Fruit fly (Drosophila melanogaster) whole organism, wandering third instar larva: ENCODE data around the gene Alg12.
A peak's percentile ranks its signal among the peaks of the same experiment; 100 is the strongest.

ENCODE experiments used
- CG9705 ChIP-seq: fragments of 200-800 bp; sonication (Bioruptor generic); optimal IDR thresholded peaks from 2 replicates; lab custom pipeline; 2018; ENCODE audit warnings: missing biosample characterization, mild to moderate bottlenecking, missing genetic modification characterization
- Dfd ChIP-seq: fragments of >200 bp; optimal IDR thresholded peaks from 2 replicates; lab custom pipeline; 2017; ENCODE audit warnings: missing biosample characterization, missing genetic modification characterization
- Dif ChIP-seq: fragments of 200-275, 200-300 bp; sonication (Bioruptor generic); optimal IDR thresholded peaks from 2 replicates; lab custom pipeline; 2018; ENCODE audit warnings: missing biosample characterization, missing genetic modification characterization; ENCODE audit not compliant: partially characterized antibody
- GATAd ChIP-seq: sonication (Bioruptor generic); optimal IDR thresholded peaks from 2 replicates; lab custom pipeline; 2016; ENCODE audit warnings: missing biosample characterization, missing genetic modification characterization
- HLH106 ChIP-seq: fragments of 200-800 bp; optimal IDR thresholded peaks from 3 replicates; lab custom pipeline; 2019; ENCODE audit warnings: missing biosample characterization, mild to moderate bottlenecking, missing genetic modification characterization, moderate library complexity
- Hnf4 ChIP-seq: fragments of 200-800 bp; sonication (Bioruptor generic); optimal IDR thresholded peaks from 2 replicates; lab custom pipeline; 2016; ENCODE audit warnings: missing biosample characterization, mild to moderate bottlenecking, missing genetic modification characterization
- Hr83 ChIP-seq: fragments of 200-300 bp; sonication (Bioruptor generic); optimal IDR thresholded peaks from 2 replicates; lab custom pipeline; 2016; ENCODE audit warnings: missing biosample characterization, mild to moderate bottlenecking, missing genetic modification characterization, moderate library complexity; ENCODE audit not compliant: poor library complexity, severe bottlenecking
- Jra ChIP-seq: sonication (Bioruptor generic); optimal IDR thresholded peaks from 2 replicates; lab custom pipeline; 2016; ENCODE audit warnings: missing biosample characterization, missing genetic modification characterization
- Mio ChIP-seq: sonication (Bioruptor generic); optimal IDR thresholded peaks from 2 replicates; lab custom pipeline; 2016; ENCODE audit warnings: missing biosample characterization, missing genetic modification characterization
- Myc ChIP-seq: fragments of >200 bp; optimal IDR thresholded peaks from 2 replicates; lab custom pipeline; 2017
- N ChIP-seq: fragments of >200 bp; optimal IDR thresholded peaks from 2 replicates; lab custom pipeline; 2018; ENCODE audit warnings: missing biosample characterization, missing external identifiers, missing genetic modification characterization
- OdsH ChIP-seq: fragments of 200-800 bp; sonication (Bioruptor generic); optimal IDR thresholded peaks from 2 replicates; lab custom pipeline; 2016; ENCODE audit warnings: missing biosample characterization, mild to moderate bottlenecking, missing genetic modification characterization
- Rel ChIP-seq, 2 experiments: fragments of 200-800 bp; sonication (Bioruptor generic) in 1 of 2; optimal IDR thresholded peaks; 2 replicates in 1 of 2; 3 replicates in 1 of 2; lab custom pipeline; 2016 to 2019; ENCODE audit warnings: mild to moderate bottlenecking in 2 of 2, missing biosample characterization in 2 of 2, missing genetic modification characterization in 2 of 2, moderate library complexity in 1 of 2
- Vsx2 ChIP-seq: fragments of 200-300, 225-300 bp; sonication (Bioruptor generic); optimal IDR thresholded peaks from 2 replicates; lab custom pipeline; 2018; ENCODE audit warnings: missing biosample characterization, missing genetic modification characterization; ENCODE audit not compliant: partially characterized antibody
- brk ChIP-seq: fragments of 200-800 bp; sonication (Bioruptor generic); optimal IDR thresholded peaks from 2 replicates; lab custom pipeline; 2016; ENCODE audit warnings: missing biosample characterization, mild to moderate bottlenecking, missing genetic modification characterization
- dl ChIP-seq, 2 experiments: fragments of 175-275, 200-275 bp in 1 of 2; fragments of 200-275 bp in 1 of 2; sonication (Bioruptor generic); optimal IDR thresholded peaks; lab custom pipeline; 2018; ENCODE audit warnings: mild to moderate bottlenecking in 2 of 2, missing biosample characterization in 2 of 2, missing genetic modification characterization in 2 of 2, moderate library complexity in 2 of 2; ENCODE audit not compliant: partially characterized antibody in 2 of 2, insufficient read depth in 1 of 2
- dmrt93B ChIP-seq: fragments of 200-800 bp; sonication (Bioruptor generic); optimal IDR thresholded peaks from 2 replicates; lab custom pipeline; 2018; ENCODE audit warnings: missing biosample characterization, mild to moderate bottlenecking, missing genetic modification characterization
- foxo ChIP-seq, 2 experiments: fragments of 200-800 bp; sonication (Bioruptor generic); optimal IDR thresholded peaks; 2 replicates in 1 of 2; 3 replicates in 1 of 2; lab custom pipeline; 2016 to 2017; ENCODE audit warnings: missing biosample characterization in 2 of 2, missing genetic modification characterization in 2 of 2
- fru ChIP-seq: fragments of 200-800 bp; sonication (Bioruptor generic); optimal IDR thresholded peaks from 3 replicates; lab custom pipeline; 2016; ENCODE audit warnings: missing biosample characterization, mild to moderate bottlenecking, missing genetic modification characterization
- h ChIP-seq: fragments of 200-800 bp; sonication (Bioruptor generic); optimal IDR thresholded peaks from 3 replicates; lab custom pipeline; 2016; ENCODE audit warnings: missing biosample characterization, mild to moderate bottlenecking, missing genetic modification characterization
- lola ChIP-seq: fragments of >200 bp; optimal IDR thresholded peaks from 2 replicates; lab custom pipeline; 2017; ENCODE audit warnings: missing biosample characterization, missing genetic modification characterization
- pan ChIP-seq: fragments of >200 bp; optimal IDR thresholded peaks from 2 replicates; lab custom pipeline; 2017
- rgr ChIP-seq: fragments of 200-800 bp; sonication (Bioruptor generic); optimal IDR thresholded peaks from 3 replicates; lab custom pipeline; 2016; ENCODE audit warnings: missing biosample characterization, mild to moderate bottlenecking, missing genetic modification characterization
- sv ChIP-seq: fragments of 200-800 bp; sonication (Bioruptor generic); optimal IDR thresholded peaks from 3 replicates; lab custom pipeline; 2016; ENCODE audit warnings: missing biosample characterization, missing genetic modification characterization
- usp ChIP-seq: fragments of >200 bp; optimal IDR thresholded peaks from 2 replicates; lab custom pipeline; 2017; ENCODE audit warnings: missing biosample characterization, missing genetic modification characterization
- woc ChIP-seq: sonication (Bioruptor generic); optimal IDR thresholded peaks from 2 replicates; lab custom pipeline; 2016; ENCODE audit warnings: missing biosample characterization, mild to moderate bottlenecking, missing genetic modification characterization

Alg12 gene

dm6 chr3R:9747875-9747899, 8.6 kb upstream of the Alg12 start, which contains the start of gene PpD3:
Gene PpD3, plus strand, starts transcription at chr3R:9747875.
- TF ChIP-seq N (GFP tag; lab: Kevin White, UChicago): no peak
- TF ChIP-seq sv: no peak
- TF ChIP-seq dl (GFP tag; optimal IDR thresholded peaks at IDR 0.05; lab: Kevin White, UChicago; ENCODE audit: insufficient read depth in 1 of 2, partially characterized antibody in 2 of 2): no peak
- no peak for TF ChIP-seq rgr (GFP tag; lab: Kevin White, UChicago)
- TF ChIP-seq OdsH (GFP tag; lab: Kevin White, UChicago): no peak
- TF ChIP-seq dmrt93B (GFP tag; lab: Kevin White, UChicago): no peak
- TF ChIP-seq Hnf4 (GFP tag; lab: Kevin White, UChicago): no peak
- TF ChIP-seq Dfd (GFP tag; lab: Kevin White, UChicago): no peak
- no peak for TF ChIP-seq usp (GFP tag; lab: Kevin White, UChicago)
- no peak for TF ChIP-seq fru (GFP tag; lab: Kevin White, UChicago)
- TF ChIP-seq h (GFP tag; lab: Kevin White, UChicago): no peak
- TF ChIP-seq Dif (GFP tag; lab: Kevin White, UChicago): no peak
- no peak for TF ChIP-seq pan (lab: Kevin White, UChicago)
- TF ChIP-seq HLH106: no peak
- TF ChIP-seq Jra: no peak
- TF ChIP-seq lola (GFP tag; lab: Kevin White, UChicago): no peak

dm6 chr3R:9747900-9748663, 8.2 kb upstream of the Alg12 start:
- TF ChIP-seq HLH106: no peak
- TF ChIP-seq h (GFP tag; lab: Kevin White, UChicago): no peak
- TF ChIP-seq CG9705 (GFP tag; lab: Kevin White, UChicago): no peak
- no peak for TF ChIP-seq foxo (GFP tag; optimal IDR thresholded peaks at IDR 0.05; lab: Kevin White, UChicago)
- TF ChIP-seq rgr (GFP tag; lab: Kevin White, UChicago): no peak
- no peak for TF ChIP-seq Myc (lab: Kevin White, UChicago)
- TF ChIP-seq Jra: no peak
- TF ChIP-seq brk: no peak
- TF ChIP-seq, all 38 proteins: peak for 0

- no peak for TF ChIP-seq GATAd (GFP tag; lab: Kevin White, UChicago)
These were observed 1.8 kb upstream of the Alg12 start, which contains the start of gene Tti1 for dm6 chr3R:9754487-9754886. Gene Tti1, minus strand, starts transcription at chr3R:9754686.

- TF ChIP-seq foxo (GFP tag; optimal IDR thresholded peaks at IDR 0.05; lab: Kevin White, UChicago) (no peak), Vsx2 (no peak), rgr (GFP tag; lab: Kevin White, UChicago) (no peak), Jra (no peak), Myc (lab: Kevin White, UChicago) (peak; percentile 79), OdsH (GFP tag; lab: Kevin White, UChicago) (peak; percentile 20), lola (GFP tag; lab: Kevin White, UChicago) (no peak), woc (GFP tag; lab: Kevin White, UChicago) (no peak), Hnf4 (GFP tag; lab: Kevin White, UChicago) (no peak), GATAd (GFP tag; lab: Kevin White, UChicago) (no peak)
These were observed 3.3 kb downstream of the Alg12 start, which contains the start of gene Mpi for dm6 chr3R:9759360-9760191. Gene Mpi, plus strand, starts transcription at chr3R:9759622.

- TF ChIP-seq OdsH (GFP tag; lab: Kevin White, UChicago) (no peak), N (GFP tag; lab: Kevin White, UChicago) (peak; percentile 8), HLH106 (no peak), Rel (GFP tag; optimal IDR thresholded peaks at IDR 0.05; lab: Kevin White, UChicago) (no peak), Rel (tag; optimal IDR thresholded peaks at IDR 0.05; lab: Kevin White, UChicago) (peak; percentile 31), brk (no peak), Myc (lab: Kevin White, UChicago) (peak; percentile 2), Jra (peak; percentile 64), Hr83 (GFP tag; lab: Kevin White, UChicago) (no peak), Mio (GFP tag; lab: Kevin White, UChicago) (no peak), rgr (GFP tag; lab: Kevin White, UChicago) (no peak)
These were observed 7.0 kb downstream of the Alg12 start, which contains the start of the genes Snap24 and CG8478 for dm6 chr3R:9762955-9763931. Gene Snap24, minus strand, starts transcription at chr3R:9763150. Gene CG8478, plus strand, starts transcription at chr3R:9763650.
